Fruit fly (Drosophila melanogaster) whole organism, prepupa: ENCODE results near the gene Hcs.
A peak's percentile ranks its signal among the peaks of the same experiment; 100 is the strongest.

ENCODE experiments used
- CG11762 ChIP-seq: fragments of 200-800 bp; sonication (Bioruptor generic); optimal IDR thresholded peaks from 3 replicates; lab custom pipeline; 2016; ENCODE audit warnings: missing biosample characterization, missing genetic modification characterization; ENCODE audit not compliant: insufficient read depth
- CG16779 ChIP-seq: fragments of 200-800 bp; sonication (Bioruptor generic); optimal IDR thresholded peaks from 3 replicates; lab custom pipeline; 2017; ENCODE audit warnings: missing biosample characterization, mild to moderate bottlenecking, missing genetic modification characterization
- CG3032 ChIP-seq: fragments of 200-800 bp; optimal IDR thresholded peaks from 2 replicates; lab custom pipeline; 2019; ENCODE audit warnings: missing biosample characterization, mild to moderate bottlenecking, missing genetic modification characterization, moderate library complexity
- CG31627 ChIP-seq: fragments of 200-800 bp; sonication (Bioruptor generic); optimal IDR thresholded peaks from 3 replicates; lab custom pipeline; 2016; ENCODE audit warnings: missing biosample characterization, missing genetic modification characterization
- CG32006 ChIP-seq: fragments of 200-800 bp; sonication (Bioruptor generic); optimal IDR thresholded peaks from 3 replicates; lab custom pipeline; 2017; ENCODE audit warnings: missing biosample characterization, mild to moderate bottlenecking, missing genetic modification characterization
- CG34406 ChIP-seq: fragments of 200-800 bp; sonication (Bioruptor generic); optimal IDR thresholded peaks from 3 replicates; lab custom pipeline; 2016; ENCODE audit warnings: missing biosample characterization, missing genetic modification characterization
- CG3919 ChIP-seq: fragments of 200-800 bp; sonication (Bioruptor generic); optimal IDR thresholded peaks from 3 replicates; lab custom pipeline; 2016; ENCODE audit warnings: missing biosample characterization, missing genetic modification characterization
- CG4318 ChIP-seq: fragments of 200-800 bp; sonication (Bioruptor generic); optimal IDR thresholded peaks from 3 replicates; lab custom pipeline; 2017; ENCODE audit warnings: missing biosample characterization, mild to moderate bottlenecking, missing genetic modification characterization
- CG6163 ChIP-seq: fragments of 200-800 bp; sonication (Bioruptor generic); IDR thresholded peaks from 3 replicates; pipeline ENCODE4 v1.3.6; 2022; ENCODE audit warnings: missing biosample characterization, missing genetic modification characterization
- CG6276 ChIP-seq: fragments of 200-800 bp; sonication (Bioruptor generic); optimal IDR thresholded peaks from 2 replicates; lab custom pipeline; 2017; ENCODE audit warnings: missing biosample characterization, mild to moderate bottlenecking, missing genetic modification characterization
- CG6792 ChIP-seq: fragments of 200-800 bp; sonication (Bioruptor generic); optimal IDR thresholded peaks from 3 replicates; lab custom pipeline; 2016; ENCODE audit warnings: missing biosample characterization, missing genetic modification characterization
- CG6854 ChIP-seq: fragments of 200-800 bp; sonication (Bioruptor generic); optimal IDR thresholded peaks from 2 replicates; lab custom pipeline; 2017; ENCODE audit warnings: missing biosample characterization, mild to moderate bottlenecking, missing genetic modification characterization
- CG7368 ChIP-seq: fragments of 200-800 bp; sonication (Bioruptor generic); optimal IDR thresholded peaks from 3 replicates; lab custom pipeline; 2016; ENCODE audit warnings: missing biosample characterization, missing genetic modification characterization
- CG8119 ChIP-seq: fragments of 200-800 bp; sonication (Bioruptor generic); IDR thresholded peaks from 3 replicates; pipeline ENCODE4 v1.3.6; 2022; ENCODE audit warnings: missing biosample characterization, missing genetic modification characterization
- CG8319 ChIP-seq: fragments of 200-800 bp; sonication (Bioruptor generic); optimal IDR thresholded peaks from 3 replicates; lab custom pipeline; 2016; ENCODE audit warnings: missing biosample characterization, missing genetic modification characterization
- CG8632 ChIP-seq: fragments of 200-800 bp; sonication (Bioruptor generic); optimal IDR thresholded peaks from 3 replicates; lab custom pipeline; 2016; ENCODE audit warnings: missing biosample characterization, missing genetic modification characterization
- CG9139 ChIP-seq: fragments of 200-800 bp; sonication (Bioruptor generic); optimal IDR thresholded peaks from 3 replicates; lab custom pipeline; 2017; ENCODE audit warnings: missing biosample characterization, mild to moderate bottlenecking, missing genetic modification characterization
- Eip78C ChIP-seq: fragments of 200-800 bp; sonication (Bioruptor generic); peaks from one replicate; lab custom pipeline; 2016; ENCODE audit warnings: missing biosample characterization, missing genetic modification characterization
- Ets21C ChIP-seq: fragments of 200-800 bp; sonication (Bioruptor generic); optimal IDR thresholded peaks from 3 replicates; lab custom pipeline; 2016; ENCODE audit warnings: missing biosample characterization, missing genetic modification characterization
- Gug ChIP-seq: fragments of 200-800 bp; sonication (Bioruptor generic); IDR thresholded peaks from 2 replicates; pipeline ENCODE4 v1.3.6; 2022; ENCODE audit warnings: missing biosample characterization, missing genetic modification characterization
- Hr38 ChIP-seq: sonication (Bioruptor generic); optimal IDR thresholded peaks from 2 replicates; lab custom pipeline; 2016; ENCODE audit warnings: missing biosample characterization, missing genetic modification characterization
- Hr4 ChIP-seq: fragments of 200-800 bp; sonication (Bioruptor generic); optimal IDR thresholded peaks from 3 replicates; lab custom pipeline; 2016; ENCODE audit warnings: missing biosample characterization, missing genetic modification characterization
- Lpt ChIP-seq: fragments of 200-800 bp; sonication (Bioruptor generic); optimal IDR thresholded peaks from 3 replicates; lab custom pipeline; 2016; ENCODE audit warnings: missing biosample characterization, missing genetic modification characterization
- Met ChIP-seq: fragments of 200-800 bp; sonication (Bioruptor generic); optimal IDR thresholded peaks from 3 replicates; lab custom pipeline; 2016; ENCODE audit warnings: missing biosample characterization, missing genetic modification characterization
- Smox ChIP-seq: fragments of 200-800 bp; sonication (Bioruptor generic); optimal IDR thresholded peaks from 3 replicates; lab custom pipeline; 2016; ENCODE audit warnings: missing biosample characterization, missing genetic modification characterization
- Sox102F ChIP-seq: fragments of 200-800 bp; sonication (Bioruptor generic); optimal IDR thresholded peaks from 2 replicates; lab custom pipeline; 2016; ENCODE audit warnings: missing biosample characterization, mild to moderate bottlenecking, missing genetic modification characterization
- Sox14 ChIP-seq: fragments of 200-800 bp; sonication (Bioruptor generic); optimal IDR thresholded peaks from 3 replicates; lab custom pipeline; 2016; ENCODE audit warnings: missing biosample characterization, missing genetic modification characterization
- Sox15 ChIP-seq: fragments of 200-800 bp; sonication (Bioruptor generic); optimal IDR thresholded peaks from 3 replicates; lab custom pipeline; 2016; ENCODE audit warnings: missing biosample characterization, missing genetic modification characterization
- achi ChIP-seq: fragments of 200-800 bp; sonication (Bioruptor generic); optimal IDR thresholded peaks from 3 replicates; lab custom pipeline; 2016; ENCODE audit warnings: missing biosample characterization, missing genetic modification characterization
- acj6 ChIP-seq: fragments of 200-800 bp; sonication (Bioruptor generic); optimal IDR thresholded peaks from 3 replicates; lab custom pipeline; 2016; ENCODE audit warnings: missing biosample characterization, missing genetic modification characterization
- cyc ChIP-seq: fragments of 200-800 bp; sonication (Bioruptor generic); optimal IDR thresholded peaks from 3 replicates; lab custom pipeline; 2016; ENCODE audit warnings: missing biosample characterization, missing genetic modification characterization
- dac ChIP-seq: fragments of 200-800 bp; sonication (Bioruptor generic); optimal IDR thresholded peaks from 2 replicates; lab custom pipeline; 2017; ENCODE audit warnings: missing biosample characterization, mild to moderate bottlenecking, missing genetic modification characterization
- dsx ChIP-seq: fragments of 200-800 bp; optimal IDR thresholded peaks from 3 replicates; lab custom pipeline; 2019; ENCODE audit warnings: missing biosample characterization, mild to moderate bottlenecking, missing genetic modification characterization, moderate library complexity; ENCODE audit not compliant: poor library complexity, severe bottlenecking
- eg ChIP-seq: fragments of 200-800 bp; sonication (Bioruptor generic); IDR thresholded peaks from 3 replicates; pipeline ENCODE4 v1.3.6; 2022; ENCODE audit warnings: missing biosample characterization, missing genetic modification characterization
- esn ChIP-seq: fragments of 200-800 bp; sonication (Bioruptor generic); optimal IDR thresholded peaks from 2 replicates; lab custom pipeline; 2016; ENCODE audit warnings: missing biosample characterization, mild to moderate bottlenecking, missing genetic modification characterization, moderate library complexity
- fd59A ChIP-seq: fragments of 200-800 bp; sonication (Bioruptor generic); optimal IDR thresholded peaks from 2 replicates; lab custom pipeline; 2017; ENCODE audit warnings: missing biosample characterization, mild to moderate bottlenecking, missing genetic modification characterization, missing genetic modification reagents
- fd85E ChIP-seq: fragments of 200-800 bp; sonication (Bioruptor generic); optimal IDR thresholded peaks from 3 replicates; lab custom pipeline; 2016; ENCODE audit warnings: missing biosample characterization, missing genetic modification characterization
- net ChIP-seq: fragments of 200-800 bp; sonication (Bioruptor generic); optimal IDR thresholded peaks from 3 replicates; lab custom pipeline; 2016; ENCODE audit warnings: missing biosample characterization, missing genetic modification characterization
- pdm3 ChIP-seq: fragments of 200-800 bp; sonication (Bioruptor generic); optimal IDR thresholded peaks from 3 replicates; lab custom pipeline; 2016; ENCODE audit warnings: missing biosample characterization, missing genetic modification characterization
- spab ChIP-seq: fragments of 200-800 bp; sonication (Bioruptor generic); optimal IDR thresholded peaks from 2 replicates; lab custom pipeline; 2017; ENCODE audit warnings: missing biosample characterization, mild to moderate bottlenecking, missing genetic modification characterization, missing genetic modification reagents
- ss ChIP-seq, 2 experiments: fragments of 200-800 bp; sonication (Bioruptor generic); optimal IDR thresholded peaks; 2 replicates in 1 of 2; 3 replicates in 1 of 2; lab custom pipeline; 2017 to 2018; ENCODE audit warnings: mild to moderate bottlenecking in 2 of 2, missing biosample characterization in 2 of 2, missing genetic modification characterization in 2 of 2, moderate library complexity in 1 of 2
- svp ChIP-seq: fragments of 200-800 bp; sonication (Bioruptor generic); peaks from one replicate; lab custom pipeline; 2016; ENCODE audit warnings: missing biosample characterization, missing genetic modification characterization
- topi ChIP-seq: fragments of 200-800 bp; sonication (Bioruptor generic); optimal IDR thresholded peaks from 3 replicates; lab custom pipeline; 2016; ENCODE audit warnings: missing biosample characterization, missing genetic modification characterization
- vri ChIP-seq: fragments of 200-800 bp; sonication (Bioruptor generic); optimal IDR thresholded peaks from 3 replicates; lab custom pipeline; 2016; ENCODE audit warnings: missing biosample characterization, mild to moderate bottlenecking, missing genetic modification characterization

The Hcs gene

DNA sequence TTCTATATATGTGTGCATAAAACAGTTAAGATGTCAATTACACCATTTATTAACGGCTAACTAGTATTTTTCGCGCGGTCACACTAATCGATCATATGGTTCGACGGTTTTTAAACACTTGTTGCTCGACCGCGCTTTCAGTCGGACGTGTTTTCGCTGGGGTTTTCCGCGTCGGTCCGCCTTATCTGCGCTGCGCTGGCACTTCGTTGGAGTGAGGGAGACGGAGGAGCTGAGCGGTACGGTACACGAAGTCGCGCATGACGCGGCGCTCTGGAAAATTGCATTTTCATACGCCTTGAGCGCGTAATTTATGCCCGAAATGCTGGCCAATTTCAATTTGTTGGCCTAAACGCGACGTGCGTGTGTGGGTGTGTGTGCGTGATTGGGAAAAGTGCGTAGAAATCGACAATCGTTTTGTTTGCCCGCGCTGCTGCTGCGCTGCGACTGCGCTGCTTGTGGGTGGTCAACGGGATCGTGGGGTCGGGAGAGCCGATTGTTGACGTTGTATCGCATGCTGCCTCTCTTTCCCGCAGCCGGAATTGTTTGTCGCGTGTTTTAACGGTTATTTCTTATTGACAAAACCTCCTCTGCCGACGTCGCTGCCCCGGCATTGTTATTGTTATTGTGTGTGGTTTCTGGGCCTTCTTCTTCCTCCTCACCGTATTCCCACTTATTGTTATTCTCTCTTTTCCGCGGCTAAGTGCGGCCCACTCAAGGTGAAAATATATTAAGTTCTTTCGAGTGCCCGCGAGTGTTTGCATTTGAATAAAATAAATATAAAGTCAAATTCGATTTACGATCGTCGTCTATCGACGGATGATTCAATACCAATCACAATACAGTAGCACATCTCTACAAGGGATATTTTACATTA lies 42.5 kb downstream of the Hcs start, which contains the start of gene Itpr (continued):
- TF ChIP-seq CG8319 (GFP tag; lab: Kevin White, UChicago) (no peak), CG6276 (peak; percentile 40), pdm3 (GFP tag; lab: Kevin White, UChicago) (no peak), topi (GFP tag; lab: Kevin White, UChicago) (no peak), spab (GFP tag; lab: Kevin White, UChicago) (no peak), Smox (GFP tag; lab: Kevin White, UChicago) (no peak), CG8119 (GFP tag; lab: Robert Waterston, UW) (peak; percentile 28; the same call in 1 of the 3 replicates), CG34406 (GFP tag; lab: Kevin White, UChicago) (no peak), CG6163 (GFP tag; lab: Robert Waterston, UW) (no peak; the same call in 2 of the 3 replicates), Sox102F (no peak), CG8632 (no peak), fd59A (no peak), dsx (GFP tag; lab: Kevin White, UChicago) (no peak), cyc (GFP tag; lab: Kevin White, UChicago) (no peak), net (GFP tag; lab: Kevin White, UChicago) (no peak), Lpt (GFP tag; lab: Kevin White, UChicago) (peak; percentile 40), esn (no peak), Gug (GFP tag; lab: Robert Waterston, UW) (no peak), Met (GFP tag; lab: Kevin White, UChicago) (no peak), CG3032 (tag; lab: Kevin White, UChicago) (no peak), ss (GFP tag; optimal IDR thresholded peaks at IDR 0.05; lab: Kevin White, UChicago) (peak; percentile 28 to 54), CG6792 (no peak), dac (GFP tag; lab: Kevin White, UChicago) (no peak), CG3919 (GFP tag; lab: Kevin White, UChicago) (peak; percentile 8), eg (GFP tag; lab: Robert Waterston, UW) (no peak)

DNA sequence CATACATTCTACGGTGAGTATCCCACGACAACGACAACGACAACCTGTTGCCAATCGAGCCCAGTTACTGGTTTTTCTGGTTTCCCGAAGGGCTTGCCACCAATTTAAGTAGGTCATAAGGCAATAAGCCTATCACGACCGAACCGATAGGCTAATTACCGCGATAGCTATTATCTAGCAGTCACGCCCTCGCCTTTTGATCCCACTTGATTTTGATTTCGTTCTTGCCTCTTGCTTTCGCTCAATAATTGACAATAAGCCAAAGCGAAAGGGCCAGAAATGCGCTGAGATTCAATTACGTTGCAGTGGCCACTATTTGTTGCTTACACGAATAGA lies 43.1 kb downstream of the Hcs start:
- TF ChIP-seq svp (GFP tag; lab: Kevin White, UChicago) (peak; percentile 90), cyc (GFP tag; lab: Kevin White, UChicago) (no peak)
- TF ChIP-seq, all 60 proteins: peak for 1

dm6 chr3R:5518627-5519026 lies 43.9 kb downstream of the Hcs start:
- TF ChIP-seq CG6854 (no peak), CG31627 (GFP tag; lab: Kevin White, UChicago) (peak; percentile 72), fd85E (no peak), eg (GFP tag; lab: Robert Waterston, UW) (peak; percentile 75), dac (GFP tag; lab: Kevin White, UChicago) (peak; percentile 43), net (GFP tag; lab: Kevin White, UChicago) (peak; percentile 73), Eip78C (GFP tag; lab: Kevin White, UChicago) (peak; percentile 94), Hr4 (GFP tag; lab: Kevin White, UChicago) (peak; percentile 71), vri (GFP tag; lab: Kevin White, UChicago) (peak; percentile 30), CG11762 (GFP tag; lab: Kevin White, UChicago) (peak; percentile 11), CG34406 (GFP tag; lab: Kevin White, UChicago) (peak; percentile 62), cyc (GFP tag; lab: Kevin White, UChicago) (peak; percentile 60), CG7368 (GFP tag; lab: Kevin White, UChicago) (peak; percentile 41), topi (GFP tag; lab: Kevin White, UChicago) (peak; percentile 61), CG3032 (tag; lab: Kevin White, UChicago) (peak; percentile 48), CG6792 (peak; percentile 60), Sox102F (peak; percentile 80), pdm3 (GFP tag; lab: Kevin White, UChicago) (peak; percentile 74), esn (peak; percentile 72), acj6 (peak; percentile 63), CG9139 (no peak), Hr38 (GFP tag; lab: Kevin White, UChicago) (no peak), CG16779 (tag; lab: Kevin White, UChicago) (peak; percentile 18), svp (GFP tag; lab: Kevin White, UChicago) (peak; percentile 91), achi (GFP tag; lab: Kevin White, UChicago) (peak; percentile 65), Lpt (GFP tag; lab: Kevin White, UChicago) (no peak), Smox (GFP tag; lab: Kevin White, UChicago) (peak; percentile 53), Sox14 (GFP tag; lab: Kevin White, UChicago) (peak; percentile 64), CG32006 (peak; percentile 78), Ets21C (GFP tag; lab: Kevin White, UChicago) (peak; percentile 32), CG8319 (GFP tag; lab: Kevin White, UChicago) (peak; percentile 51), ss (GFP tag; optimal IDR thresholded peaks at IDR 0.05; lab: Kevin White, UChicago) (peak; percentile 40 to 93), CG4318 (GFP tag; lab: Kevin White, UChicago) (peak; percentile 40), Sox15 (GFP tag; lab: Kevin White, UChicago) (peak; percentile 52), Gug (GFP tag; lab: Robert Waterston, UW) (peak; percentile 43; the same call in 1 of the 2 replicates)
